Worm (Caenorhabditis elegans): ENCODE measurements around the gene spp-18.

DNA sequence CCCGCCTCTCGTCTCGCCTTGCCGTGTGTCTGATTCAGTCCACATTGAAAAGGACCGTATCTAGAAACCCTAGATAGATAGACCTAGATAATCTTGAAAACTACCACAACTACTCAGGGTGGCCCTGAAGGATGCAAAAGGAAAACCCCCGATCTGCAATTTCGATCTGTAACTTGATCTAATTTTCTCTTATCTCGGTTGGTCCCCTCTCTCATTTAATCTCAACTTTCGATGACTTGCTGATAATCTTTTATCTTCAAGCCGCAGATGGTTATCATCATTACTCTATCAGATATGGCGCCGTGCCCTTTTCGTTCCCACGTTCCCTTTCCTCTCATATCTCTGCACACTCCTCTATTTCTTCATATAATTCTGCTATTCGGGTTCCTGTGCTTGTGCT, 22.0 kb downstream of the spp-18 start:
- no peak for TF ChIP-seq dao-5 (tag; optimal IDR thresholded peaks at IDR 0.05)
- no peak for TF ChIP-seq W03F9.2 (tag; optimal IDR thresholded peaks at IDR 0.05)
- TF ChIP-seq him-1 (tag; optimal IDR thresholded peaks at IDR 0.05), result no peak

All from whole organism, L4/young adult.